Worm (Caenorhabditis elegans): ENCODE measurements around the gene Y49G5A.1.

Gene Y49G5A.1

ce11 chrV:5273770-5274169 is 13.4 kb downstream of the Y49G5A.1 start, which contains the start of gene natc-2:
TSS of gene natc-2 (plus strand) at chrV:5274070.
- TF ChIP-seq rnt-1 (tag; optimal IDR thresholded peaks at IDR 0.05) (no peak), unc-98 (GFP tag; IDR thresholded peaks at IDR 0.05) (no peak), nhr-47 (tag; optimal IDR thresholded peaks at IDR 0.05) (no peak), hlh-4 (tag; optimal IDR thresholded peaks at IDR 0.05) (no peak), egl-13 (tag; optimal IDR thresholded peaks at IDR 0.05) (no peak), nhr-84 (tag; optimal IDR thresholded peaks at IDR 0.05) (no peak), pax-3 (tag; optimal IDR thresholded peaks at IDR 0.05) (no peak)

ce11 chrV:5273241-5273640 is 13.9 kb downstream of the Y49G5A.1 start:
- TF ChIP-seq skn-1 (tag; optimal IDR thresholded peaks at IDR 0.05) = no peak
- no peak for TF ChIP-seq aly-2 (tag; optimal IDR thresholded peaks at IDR 0.05)
- no peak for TF ChIP-seq nhr-85 (tag)
- no peak for TF ChIP-seq zip-4 (GFP tag; optimal IDR thresholded peaks at IDR 0.05)
- TF ChIP-seq sup-37 (GFP tag; optimal IDR thresholded peaks at IDR 0.05) = no peak
- TF ChIP-seq tlp-1 (tag; optimal IDR thresholded peaks at IDR 0.05) = no peak
- peak in 1 of 2 experiments; percentile 1 for TF ChIP-seq lin-35 (GFP tag; optimal IDR thresholded peaks at IDR 0.05)
- TF ChIP-seq pqm-1 (tag; optimal IDR thresholded peaks at IDR 0.05) = no peak
- no peak for TF ChIP-seq jun-1 (tag; optimal IDR thresholded peaks at IDR 0.05)
- TF ChIP-seq xbp-1 (tag; optimal IDR thresholded peaks at IDR 0.05) = no peak
- TF ChIP-seq nhr-47 (tag; optimal IDR thresholded peaks at IDR 0.05) = no peak
- peak; percentile 7 for TF ChIP-seq elt-2 (tag; optimal IDR thresholded peaks at IDR 0.05)
- no peak for TF ChIP-seq hpl-2 (GFP tag; optimal IDR thresholded peaks at IDR 0.05)
- peak in 1 of 6 experiments; percentile 7 for TF ChIP-seq elt-3 (tag; optimal IDR thresholded peaks at IDR 0.05)
- no peak for TF ChIP-seq efl-1 (optimal IDR thresholded peaks at IDR 0.05)
- TF ChIP-seq efl-1 (GFP tag; optimal IDR thresholded peaks at IDR 0.05 in 1 of 2) = peak in 1 of 2 experiments; percentile 57
- TF ChIP-seq nhr-19 (GFP tag; conservative IDR thresholded peaks at IDR 0.05) = 0 out of 2 replicates have a peak, but pooled peaks have one; percentile 2

DNA sequence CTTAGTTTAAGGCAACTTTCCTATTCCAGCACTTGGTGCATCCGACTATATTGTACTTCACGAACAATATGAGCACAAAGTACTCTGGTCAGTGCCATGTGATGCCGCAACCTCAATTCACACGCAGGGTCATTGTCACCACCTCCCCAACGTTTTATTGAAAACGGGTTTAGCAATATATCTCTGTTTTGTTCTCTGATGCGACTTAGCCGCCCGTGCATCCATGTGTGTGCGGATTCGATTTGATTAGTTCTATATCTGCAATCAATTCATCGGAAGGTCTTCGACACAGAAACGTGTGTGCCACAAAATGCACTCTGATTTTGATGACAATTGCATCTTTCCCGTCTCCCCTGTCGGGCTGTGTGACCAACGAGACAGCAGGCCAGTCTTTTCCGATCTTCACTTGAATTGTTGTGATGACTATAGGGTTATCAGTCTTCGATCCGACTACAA is 14.5 kb downstream of the Y49G5A.1 start:
- TF ChIP-seq ztf-4 (tag; optimal IDR thresholded peaks at IDR 0.05) = peak; percentile 39
- no peak for TF ChIP-seq unc-98 (GFP tag; IDR thresholded peaks at IDR 0.05)
- TF ChIP-seq nhr-85 (tag) = peak; percentile 95
- TF ChIP-seq nhr-19 (GFP tag; conservative IDR thresholded peaks at IDR 0.05) = peak; percentile 85
- TF ChIP-seq efl-1 (optimal IDR thresholded peaks at IDR 0.05) = peak in 1 of 2 experiments; percentile 7
- peak in 1 of 2 experiments; percentile 91 for TF ChIP-seq efl-1 (GFP tag; optimal IDR thresholded peaks at IDR 0.05 in 1 of 2)
- TF ChIP-seq lin-35 (GFP tag; optimal IDR thresholded peaks at IDR 0.05) = peak in 1 of 2 experiments; percentile 40
- peak; percentile 43 for TF ChIP-seq C16A3.4 (tag; optimal IDR thresholded peaks at IDR 0.05)
- TF ChIP-seq nhr-84 (tag; optimal IDR thresholded peaks at IDR 0.05) = no peak
- no peak for TF ChIP-seq nhr-76 (tag; optimal IDR thresholded peaks at IDR 0.05)
- TF ChIP-seq nhr-71 (tag; optimal IDR thresholded peaks at IDR 0.05) = peak; percentile 81
- TF ChIP-seq swsn-7 (tag; optimal IDR thresholded peaks at IDR 0.05) = peak; percentile 23
- TF ChIP-seq unc-130 (tag; optimal IDR thresholded peaks at IDR 0.05) = peak; percentile 72
- peak; percentile 82 for TF ChIP-seq lin-14 (GFP tag; optimal IDR thresholded peaks at IDR 0.05)
- no peak for TF ChIP-seq fkh-4 (tag; optimal IDR thresholded peaks at IDR 0.05; ENCODE audit: borderline replicate concordance)
- TF ChIP-seq efl-3 (GFP tag; optimal IDR thresholded peaks at IDR 0.05) = no peak
- TF ChIP-seq snu-23 (GFP tag; optimal IDR thresholded peaks at IDR 0.05) = peak; percentile 74
- TF ChIP-seq lir-3 (tag; optimal IDR thresholded peaks at IDR 0.05; ENCODE audit: poor library complexity) = peak; percentile 9
- TF ChIP-seq sup-37 (GFP tag; optimal IDR thresholded peaks at IDR 0.05) = no peak
- TF ChIP-seq vab-15 (tag; optimal IDR thresholded peaks at IDR 0.05) = no peak
- peak; percentile 45 for TF ChIP-seq nhr-90 (tag; optimal IDR thresholded peaks at IDR 0.05; ENCODE audit: poor library complexity)
- no peak for TF ChIP-seq ces-1 (GFP tag; optimal IDR thresholded peaks at IDR 0.05)
- peak; percentile 50 for TF ChIP-seq nhr-47 (tag; optimal IDR thresholded peaks at IDR 0.05)
- TF ChIP-seq ceh-63 (GFP tag; optimal IDR thresholded peaks at IDR 0.05) = no peak
- TF ChIP-seq mep-1 (tag; optimal IDR thresholded peaks at IDR 0.05) = no peak
- TF ChIP-seq elt-3 (tag; optimal IDR thresholded peaks at IDR 0.05) = peak in 5 of 6 experiments; percentile 42 to 71 (median 64)
- TF ChIP-seq nhr-11 (tag; optimal IDR thresholded peaks at IDR 0.05) = peak; percentile 17
- TF ChIP-seq nhr-20 (tag; optimal IDR thresholded peaks at IDR 0.05) = peak; percentile 96
- peak; percentile 9 for TF ChIP-seq blmp-1 (tag; optimal IDR thresholded peaks at IDR 0.05)
- no peak for TF ChIP-seq tlp-1 (tag; optimal IDR thresholded peaks at IDR 0.05)
- peak; percentile 1 to 4 for TF ChIP-seq lsy-2 (tag; optimal IDR thresholded peaks at IDR 0.05)
- no peak for TF ChIP-seq pax-3 (tag; optimal IDR thresholded peaks at IDR 0.05)
- TF ChIP-seq fkh-10 (GFP tag; optimal IDR thresholded peaks at IDR 0.05) = peak; percentile 12
- peak in 1 of 3 experiments; percentile 20 for TF ChIP-seq ceh-82 (tag; optimal IDR thresholded peaks at IDR 0.05)
- TF ChIP-seq skn-1 (tag; optimal IDR thresholded peaks at IDR 0.05) = peak; percentile 18
- TF ChIP-seq mab-9 (GFP tag; IDR thresholded peaks at IDR 0.05) = no peak
- TF ChIP-seq dsc-1 (tag; optimal IDR thresholded peaks at IDR 0.05) = peak; percentile 8

Measured in whole organism, L1 larva.